Worm (Caenorhabditis elegans) whole organism, L3 larva: ENCODE data around the gene gpcp-2.

Experiments
- ama-1 ChIP-seq: fragments of 150-350 bp; optimal IDR thresholded peaks from 2 replicates; lab custom pipeline; 2018
- ceh-28 ChIP-seq: fragments of 150-350 bp; optimal IDR thresholded peaks from 2 replicates; lab custom pipeline; 2014; ENCODE audit warnings: missing biosample characterization, missing genetic modification reagents, missing genetic modification characterization
- egl-27 ChIP-seq: sonication (generic microtip); optimal IDR thresholded peaks from 4 replicates; lab custom pipeline; 2017; ENCODE audit warnings: missing biosample characterization, missing genetic modification reagents, missing genetic modification characterization
- elt-3 ChIP-seq, 3 experiments: fragments of 150-350 bp in 1 of 3; sonication (generic microtip) in 2 of 3; optimal IDR thresholded peaks; 2 replicates in 2 of 3; 4 replicates in 1 of 3; lab custom pipeline; 2014 to 2017; ENCODE audit warnings: missing biosample characterization in 3 of 3, missing genetic modification characterization in 3 of 3
- lin-39 ChIP-seq: fragments of 150-350 bp; optimal IDR thresholded peaks from 2 replicates; lab custom pipeline; 2018; ENCODE audit warnings: missing biosample characterization, missing genetic modification reagents, missing genetic modification characterization
- nhr-11 ChIP-seq: fragments of 150-350 bp; optimal IDR thresholded peaks from 2 replicates; lab custom pipeline; 2014; ENCODE audit warnings: missing biosample characterization, missing genetic modification characterization
- skn-1 ChIP-seq: fragments of 150-350 bp; optimal IDR thresholded peaks from 2 replicates; lab custom pipeline; 2014; ENCODE audit warnings: missing biosample characterization, missing genetic modification characterization
- ztf-11 ChIP-seq: fragments of 150-350 bp; optimal IDR thresholded peaks from 2 replicates; lab custom pipeline; 2014; ENCODE audit warnings: missing biosample characterization, missing genetic modification characterization
- ztf-4 ChIP-seq: fragments of 150-350 bp; optimal IDR thresholded peaks from 2 replicates; lab custom pipeline; 2014; ENCODE audit warnings: missing biosample characterization, missing genetic modification characterization

ce11 chrII:8078041-8078440 is 4.9 kb upstream of the gpcp-2 start, which contains the start of gene K02C4.5:
- TF ChIP-seq skn-1 (tag; lab: Kevin White, UChicago) (peak; percentile 24), ztf-4 (tag; lab: Kevin White, UChicago) (no peak), ztf-11 (tag; lab: Kevin White, UChicago) (no peak), ama-1 (lab: Kevin White, UChicago) (no peak), nhr-11 (tag; lab: Kevin White, UChicago) (no peak), egl-27 (tag; lab: Kevin White, UChicago) (no peak), elt-3 (tag; optimal IDR thresholded peaks at IDR 0.05; lab: Kevin White, UChicago) (no peak), lin-39 (no peak), ceh-28 (tag; lab: Kevin White, UChicago) (peak; percentile 64)
